Fruit fly (Drosophila melanogaster) whole organism, embryonic: ENCODE measurements around the gene CG7006.
A peak's percentile ranks its signal among the peaks of the same experiment; 100 is the strongest.

ENCODE experiments used
- Atf-2 ChIP-seq: fragments of 200-800 bp; sonication (Bioruptor generic); optimal IDR thresholded peaks from 2 replicates; lab custom pipeline; 2016; ENCODE audit warnings: missing biosample characterization, missing genetic modification characterization
- Atf6 ChIP-seq: fragments of 200-800 bp; sonication (Bioruptor generic); IDR thresholded peaks from 2 replicates; pipeline ENCODE4 v1.3.6; 2022; ENCODE audit warnings: missing biosample characterization, missing genetic modification characterization
- B-H1 ChIP-seq: fragments of 200-800 bp; sonication (Bioruptor generic); IDR thresholded peaks from 3 replicates; pipeline ENCODE4 v1.3.6; 2022; ENCODE audit warnings: missing biosample characterization, missing genetic modification characterization
- Bdp1 ChIP-seq: fragments of 200-800 bp; sonication (Bioruptor generic); optimal IDR thresholded peaks from 3 replicates; lab custom pipeline; 2016; ENCODE audit warnings: missing biosample characterization, missing genetic modification characterization
- Bgb ChIP-seq: fragments of 200-800 bp; sonication (Bioruptor generic); IDR thresholded peaks from 2 replicates; pipeline ENCODE4 v1.3.6; 2022; ENCODE audit warnings: missing biosample characterization, missing genetic modification characterization; ENCODE audit not compliant: partially characterized antibody
- CG10267 ChIP-seq: fragments of 200-800 bp; sonication (Bioruptor generic); optimal IDR thresholded peaks from 2 replicates; lab custom pipeline; 2018; ENCODE audit warnings: missing biosample characterization, mild to moderate bottlenecking, missing genetic modification characterization, moderate library complexity
- CG10366 ChIP-seq: fragments of 200-800 bp; sonication (Bioruptor generic); IDR thresholded peaks from 2 replicates; pipeline ENCODE4 v1.3.6; 2022; ENCODE audit warnings: missing biosample characterization, missing genetic modification characterization
- CG10543 ChIP-seq: fragments of 200-800 bp; sonication (Bioruptor generic); optimal IDR thresholded peaks from 3 replicates; lab custom pipeline; 2017; ENCODE audit warnings: missing biosample characterization, mild to moderate bottlenecking, missing genetic modification characterization, moderate library complexity
- CG11093 ChIP-seq: fragments of 200-800 bp; sonication (Bioruptor generic); IDR thresholded peaks from 3 replicates; pipeline ENCODE4 v1.3.6; 2022; ENCODE audit warnings: missing biosample characterization, missing genetic modification characterization
- CG11398 ChIP-seq: fragments of 200-800 bp; sonication (Bioruptor generic); optimal IDR thresholded peaks from 2 replicates; lab custom pipeline; 2016; ENCODE audit warnings: missing biosample characterization, missing genetic modification characterization
- CG13296 ChIP-seq: fragments of 200-800 bp; sonication (Bioruptor generic); optimal IDR thresholded peaks from 3 replicates; lab custom pipeline; 2018; ENCODE audit warnings: missing biosample characterization, mild to moderate bottlenecking, missing genetic modification characterization
- CG13424 ChIP-seq: fragments of 200-800 bp; sonication (Bioruptor generic); optimal IDR thresholded peaks from 2 replicates; lab custom pipeline; 2019; ENCODE audit warnings: missing biosample characterization, mild to moderate bottlenecking, missing genetic modification characterization, moderate library complexity
- CG1529 ChIP-seq: fragments of 200-800 bp; sonication (Bioruptor generic); optimal IDR thresholded peaks from 3 replicates; lab custom pipeline; 2018; ENCODE audit warnings: missing biosample characterization, missing genetic modification characterization
- CG18476 ChIP-seq: fragments of 200-800 bp; sonication (Bioruptor generic); optimal IDR thresholded peaks from 2 replicates; lab custom pipeline; 2016; ENCODE audit warnings: missing biosample characterization, mild to moderate bottlenecking, missing genetic modification characterization
- CG2129 ChIP-seq: fragments of 200-800 bp; sonication (Bioruptor generic); IDR thresholded peaks from 2 replicates; pipeline ENCODE4 v1.3.6; 2022; ENCODE audit warnings: missing biosample characterization, missing genetic modification characterization; ENCODE audit not compliant: partially characterized antibody
- CG2889 ChIP-seq: fragments of 200-800 bp; sonication (Bioruptor generic); IDR thresholded peaks from 3 replicates; pipeline ENCODE4 v1.3.6; 2022; ENCODE audit warnings: missing biosample characterization, missing genetic modification characterization
- CG4854 ChIP-seq: fragments of 200-800 bp; sonication (Bioruptor generic); optimal IDR thresholded peaks from 2 replicates; lab custom pipeline; 2016; ENCODE audit warnings: missing biosample characterization, missing genetic modification characterization, inconsistent platforms
- CG5180 ChIP-seq: fragments of 200-800 bp; sonication (Bioruptor generic); optimal IDR thresholded peaks from 3 replicates; lab custom pipeline; 2017; ENCODE audit warnings: missing biosample characterization, missing genetic modification characterization, mild to moderate bottlenecking, moderate library complexity, missing genetic modification reagents
- CG6175 ChIP-seq: fragments of 200-800 bp; sonication (Bioruptor generic); IDR thresholded peaks from 3 replicates; pipeline ENCODE4 v1.3.6; 2022; ENCODE audit warnings: missing biosample characterization, missing genetic modification characterization
- CG7372 ChIP-seq: fragments of 200-800 bp; sonication (Bioruptor generic); IDR thresholded peaks from 2 replicates; pipeline ENCODE4 v1.3.6; 2022; ENCODE audit warnings: missing biosample characterization, missing genetic modification characterization
- CG8765 ChIP-seq: fragments of 200-800 bp; sonication (Bioruptor generic); IDR thresholded peaks from 2 replicates; pipeline ENCODE4 v1.3.6; 2022; ENCODE audit warnings: missing biosample characterization, missing genetic modification characterization
- CTCF ChIP-seq: fragments of 200-800 bp; sonication (Bioruptor generic); optimal IDR thresholded peaks from 2 replicates; lab custom pipeline; 2017; ENCODE audit warnings: missing biosample characterization, mild to moderate bottlenecking, missing genetic modification characterization, moderate library complexity
- Chrac-16 ChIP-seq: fragments of 200-800 bp; sonication (Bioruptor generic); optimal IDR thresholded peaks from 3 replicates; lab custom pipeline; 2016; ENCODE audit warnings: missing biosample characterization, missing genetic modification characterization
- E2f2 ChIP-seq: fragments of 200-800 bp; sonication (Bioruptor generic); IDR thresholded peaks from 2 replicates; pipeline ENCODE4 v1.3.6; 2022; ENCODE audit warnings: missing biosample characterization, missing genetic modification characterization
- HHEX ChIP-seq: fragments of 200-800 bp; sonication (Bioruptor generic); optimal IDR thresholded peaks from 3 replicates; lab custom pipeline; 2017; ENCODE audit warnings: missing biosample characterization, mild to moderate bottlenecking, missing genetic modification characterization, missing genetic modification reagents
- HmgZ ChIP-seq: fragments of 200-800 bp; sonication (Bioruptor generic); optimal IDR thresholded peaks from 2 replicates; lab custom pipeline; 2018; ENCODE audit warnings: missing biosample characterization, mild to moderate bottlenecking, missing genetic modification characterization
- Hr3 ChIP-seq: fragments of 200-800 bp; sonication (Bioruptor generic); optimal IDR thresholded peaks from 3 replicates; lab custom pipeline; 2016; ENCODE audit warnings: missing biosample characterization, missing genetic modification characterization
- Hsf ChIP-seq: fragments of 200-800 bp; sonication (Bioruptor generic); optimal IDR thresholded peaks from 3 replicates; lab custom pipeline; 2016; ENCODE audit warnings: missing biosample characterization, missing genetic modification characterization
- MTF-1 ChIP-seq: fragments of 200-800 bp; sonication (Bioruptor generic); optimal IDR thresholded peaks from 2 replicates; lab custom pipeline; 2018; ENCODE audit warnings: missing biosample characterization, mild to moderate bottlenecking, missing genetic modification characterization, borderline replicate concordance
- Meics ChIP-seq: fragments of 200-800 bp; sonication (Bioruptor generic); optimal IDR thresholded peaks from 2 replicates; lab custom pipeline; 2017; ENCODE audit warnings: missing biosample characterization, mild to moderate bottlenecking, missing genetic modification characterization
- Poxn ChIP-seq: fragments of 200-800 bp; sonication (Bioruptor generic); IDR thresholded peaks from 2 replicates; pipeline ENCODE4 v1.3.6; 2022; ENCODE audit warnings: missing biosample characterization, missing genetic modification characterization
- Sry-δ ChIP-seq: fragments of 200-800 bp; sonication (Bioruptor generic); optimal IDR thresholded peaks from 2 replicates; lab custom pipeline; 2016; ENCODE audit warnings: missing biosample characterization, missing genetic modification characterization
- chinmo ChIP-seq: fragments of 200-800 bp; sonication (Bioruptor generic); IDR thresholded peaks from 4 replicates; pipeline ENCODE4 v1.3.6; 2022; ENCODE audit warnings: missing biosample characterization, missing genetic modification characterization; ENCODE audit not compliant: partially characterized antibody
- chn ChIP-seq: fragments of 200-800 bp; sonication (Bioruptor generic); optimal IDR thresholded peaks from 2 replicates; lab custom pipeline; 2016; ENCODE audit warnings: missing biosample characterization, missing genetic modification characterization
- crp ChIP-seq, 2 experiments: fragments of 200-800 bp; sonication (Bioruptor generic); optimal IDR thresholded peaks; 2 replicates in 1 of 2; 3 replicates in 1 of 2; lab custom pipeline; 2017; ENCODE audit warnings: missing biosample characterization in 2 of 2, missing genetic modification characterization in 2 of 2, mild to moderate bottlenecking in 1 of 2, moderate library complexity in 1 of 2
- fd96Cb ChIP-seq: fragments of 200-800 bp; sonication (Bioruptor generic); optimal IDR thresholded peaks from 2 replicates; lab custom pipeline; 2018; ENCODE audit warnings: missing biosample characterization, mild to moderate bottlenecking, missing genetic modification characterization, moderate library complexity
- ham ChIP-seq: fragments of 200-800 bp; sonication (Bioruptor generic); IDR thresholded peaks from 2 replicates; pipeline ENCODE4 v1.3.6; 2022; ENCODE audit warnings: missing biosample characterization, missing genetic modification characterization
- knrl ChIP-seq: fragments of 200-800 bp; sonication (Bioruptor generic); IDR thresholded peaks from 3 replicates; pipeline ENCODE4 v1.3.6; 2022; ENCODE audit warnings: missing biosample characterization, missing genetic modification characterization; ENCODE audit not compliant: partially characterized antibody
- lbe ChIP-seq: fragments of 200-800 bp; sonication (Bioruptor generic); optimal IDR thresholded peaks from 2 replicates; lab custom pipeline; 2016; ENCODE audit warnings: missing biosample characterization, mild to moderate bottlenecking, missing genetic modification characterization
- lilli ChIP-seq: fragments of 200-800 bp; sonication (Bioruptor generic); optimal IDR thresholded peaks from 3 replicates; lab custom pipeline; 2016; ENCODE audit warnings: missing biosample characterization, missing genetic modification characterization
- nmo ChIP-seq: fragments of 200-800 bp; sonication (Bioruptor generic); optimal IDR thresholded peaks from 2 replicates; lab custom pipeline; 2018; ENCODE audit warnings: missing biosample characterization, mild to moderate bottlenecking, missing genetic modification characterization, moderate library complexity
- oc ChIP-seq: fragments of 200-800 bp; sonication (Bioruptor generic); optimal IDR thresholded peaks from 2 replicates; lab custom pipeline; 2018; ENCODE audit warnings: missing biosample characterization, mild to moderate bottlenecking, missing genetic modification characterization, moderate library complexity
- pita ChIP-seq: fragments of 200-800 bp; sonication (Bioruptor generic); optimal IDR thresholded peaks from 2 replicates; lab custom pipeline; 2017; ENCODE audit warnings: missing biosample characterization, mild to moderate bottlenecking, missing genetic modification characterization
- scrt ChIP-seq: fragments of 200-800 bp; sonication (Bioruptor generic); optimal IDR thresholded peaks from 2 replicates; lab custom pipeline; 2018; ENCODE audit warnings: missing biosample characterization, mild to moderate bottlenecking, missing genetic modification characterization, moderate library complexity
- sim ChIP-seq: fragments of 200-800 bp; sonication (Bioruptor generic); IDR thresholded peaks from 2 replicates; pipeline ENCODE4 v1.3.6; 2022; ENCODE audit warnings: missing biosample characterization, missing genetic modification characterization
- sob ChIP-seq: fragments of 200-800 bp; sonication (Bioruptor generic); IDR thresholded peaks from 2 replicates; pipeline ENCODE4 v1.3.6; 2022; ENCODE audit warnings: missing biosample characterization, missing genetic modification characterization
- tna ChIP-seq: fragments of 200-800 bp; sonication (Bioruptor generic); IDR thresholded peaks from 2 replicates; pipeline ENCODE4 v1.3.6; 2022; ENCODE audit warnings: missing biosample characterization, missing genetic modification characterization; ENCODE audit not compliant: partially characterized antibody
- trem ChIP-seq: fragments of 200-800 bp; optimal IDR thresholded peaks from 3 replicates; lab custom pipeline; 2019; ENCODE audit warnings: missing biosample characterization, mild to moderate bottlenecking, missing genetic modification characterization, moderate library complexity
- unpg ChIP-seq: fragments of 200-800 bp; sonication (Bioruptor generic); optimal IDR thresholded peaks from 3 replicates; lab custom pipeline; 2018; ENCODE audit warnings: missing biosample characterization, mild to moderate bottlenecking, missing genetic modification characterization, moderate library complexity
- zen2 ChIP-seq: fragments of 200-800 bp; sonication (Bioruptor generic); IDR thresholded peaks from 3 replicates; pipeline ENCODE4 v1.3.6; 2022; ENCODE audit warnings: missing biosample characterization, missing genetic modification characterization; ENCODE audit not compliant: partially characterized antibody

The CG7006 gene

DNA sequence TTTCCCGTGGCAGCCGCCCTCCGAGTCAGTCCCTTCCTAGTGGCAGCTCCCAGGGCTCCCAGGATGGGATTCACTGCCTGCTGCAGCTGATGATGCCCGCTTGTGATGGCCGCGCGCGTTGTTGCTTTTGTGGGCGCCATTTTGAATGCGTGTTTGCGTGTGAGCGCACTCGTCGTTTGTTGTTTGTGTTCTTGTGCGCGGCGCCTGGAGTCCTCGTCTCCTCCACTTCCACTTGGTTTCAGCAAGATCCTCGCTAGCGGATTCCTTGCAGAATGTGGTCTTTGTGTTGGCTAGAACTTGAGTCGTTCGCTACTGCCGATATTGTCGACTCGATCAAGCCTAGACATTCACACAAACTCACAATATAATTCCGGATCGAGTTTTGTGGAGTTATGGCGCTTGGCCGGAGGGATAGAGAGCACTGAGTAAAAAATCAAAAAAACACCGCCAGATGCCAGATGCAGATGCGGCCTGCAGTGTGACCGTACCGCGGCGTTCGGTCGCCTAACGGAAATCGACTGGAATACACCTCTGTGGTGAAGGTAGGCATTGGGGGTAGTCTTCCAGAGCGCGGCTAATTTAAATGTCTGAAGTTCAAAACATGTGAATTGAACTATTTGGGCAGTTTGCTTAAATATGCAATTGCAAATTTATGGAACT is 20.1 kb downstream of the CG7006 start, which contains the start of gene CycB3 (continued):
- TF ChIP-seq CG8765 (GFP tag; lab: Robert Waterston, UW) = no peak
- TF ChIP-seq CG10366 = no peak
- TF ChIP-seq tna (GFP tag; lab: Robert Waterston, UW) = 0 out of 2 replicates have a peak, but pooled peaks have one; percentile 30
- TF ChIP-seq sob (GFP tag; lab: Robert Waterston, UW) = peak; percentile 19; the same call in 1 of the 2 replicates
- no peak for TF ChIP-seq lilli (GFP tag; lab: Kevin White, UChicago)
- TF ChIP-seq CG2129 (GFP tag; lab: Robert Waterston, UW) = no peak
- TF ChIP-seq CG13424 (tag; lab: Kevin White, UChicago) = no peak
- no peak for TF ChIP-seq CG10543 (GFP tag; lab: Kevin White, UChicago)
- TF ChIP-seq CG10267 (tag; lab: Kevin White, UChicago) = peak; percentile 47
- no peak for TF ChIP-seq Chrac-16 (GFP tag; lab: Kevin White, UChicago)
- no peak for TF ChIP-seq CG7372 (GFP tag; lab: Robert Waterston, UW)
- peak; percentile 31 for TF ChIP-seq Bdp1 (GFP tag; lab: Kevin White, UChicago)
- peak; percentile 58 for TF ChIP-seq CTCF (GFP tag; lab: Kevin White, UChicago)
- no peak for TF ChIP-seq unpg
- peak; percentile 100 for TF ChIP-seq E2f2 (GFP tag; lab: Robert Waterston, UW)
- no peak for TF ChIP-seq CG6175
- no peak for TF ChIP-seq CG11093 (GFP tag; lab: Robert Waterston, UW)
- no peak for TF ChIP-seq Poxn
- no peak for TF ChIP-seq CG18476
- TF ChIP-seq CG13296 (GFP tag; lab: Kevin White, UChicago) = no peak
- peak; percentile 79 for TF ChIP-seq trem (tag; lab: Kevin White, UChicago)
- no peak for TF ChIP-seq sim
- TF ChIP-seq ham = no peak
- TF ChIP-seq CG5180 (GFP tag; lab: Kevin White, UChicago) = no peak
- TF ChIP-seq CG2889 = no peak
- TF ChIP-seq CG4854 (GFP tag; lab: Kevin White, UChicago) = peak; percentile 7
- peak; percentile 50 for TF ChIP-seq nmo (GFP tag; lab: Kevin White, UChicago)
- no peak for TF ChIP-seq oc (tag; lab: Kevin White, UChicago)
- TF ChIP-seq CG1529 = no peak
- TF ChIP-seq chn (GFP tag; lab: Kevin White, UChicago) = no peak
- TF ChIP-seq lbe (GFP tag; lab: Kevin White, UChicago) = no peak
- no peak for TF ChIP-seq CG11398
- peak; percentile 62; the same call in 2 of the 4 replicates for TF ChIP-seq chinmo (GFP tag; lab: Robert Waterston, UW)
- TF ChIP-seq Sry-δ (GFP tag; lab: Kevin White, UChicago) = peak; percentile 58
- TF ChIP-seq B-H1 (GFP tag; lab: Robert Waterston, UW) = no peak
- TF ChIP-seq Atf6 = no peak
- TF ChIP-seq Atf-2 (GFP tag; lab: Kevin White, UChicago) = no peak
- TF ChIP-seq Hr3 (GFP tag; lab: Kevin White, UChicago) = no peak
- TF ChIP-seq Meics (GFP tag; lab: Kevin White, UChicago) = no peak
- no peak for TF ChIP-seq pita (GFP tag; lab: Kevin White, UChicago)
- peak; percentile 56; the same call in 1 of the 2 replicates for TF ChIP-seq Bgb
- no peak for TF ChIP-seq HHEX (GFP tag; lab: Kevin White, UChicago)
- TF ChIP-seq crp (GFP tag; optimal IDR thresholded peaks at IDR 0.05; lab: Kevin White, UChicago) = peak in 1 of 2 experiments; percentile 64
- TF ChIP-seq fd96Cb (tag; lab: Kevin White, UChicago) = no peak
- TF ChIP-seq MTF-1 (GFP tag; lab: Kevin White, UChicago) = peak; percentile 63
- no peak for TF ChIP-seq scrt (GFP tag; lab: Kevin White, UChicago)
- peak; percentile 27; the same call in 1 of the 3 replicates for TF ChIP-seq knrl
- TF ChIP-seq HmgZ (tag; lab: Kevin White, UChicago) = peak; percentile 71
- TF ChIP-seq Hsf (GFP tag; lab: Kevin White, UChicago) = peak; percentile 11
- no peak for TF ChIP-seq zen2 (GFP tag; lab: Robert Waterston, UW)
